Fruit fly (Drosophila melanogaster): Measurements from ENCODE around the gene Ugt302E1.

dm6 chr3R:11175777-11176176 lies 21.4 kb downstream of the Ugt302E1 start:
- TF ChIP-seq Hey (tag; optimal IDR thresholded peaks at IDR 0.05) (no peak), Ptx1 (GFP tag; IDR thresholded peaks at IDR 0.05) (no peak)
